Fruit fly (Drosophila melanogaster): ENCODE data around the gene CG12546.
"Not testable (repeated sequence)": the region's sequence is repeated elsewhere in the genome, so short reads cannot be mapped to it uniquely, and the experiment has no call there.

DNA sequence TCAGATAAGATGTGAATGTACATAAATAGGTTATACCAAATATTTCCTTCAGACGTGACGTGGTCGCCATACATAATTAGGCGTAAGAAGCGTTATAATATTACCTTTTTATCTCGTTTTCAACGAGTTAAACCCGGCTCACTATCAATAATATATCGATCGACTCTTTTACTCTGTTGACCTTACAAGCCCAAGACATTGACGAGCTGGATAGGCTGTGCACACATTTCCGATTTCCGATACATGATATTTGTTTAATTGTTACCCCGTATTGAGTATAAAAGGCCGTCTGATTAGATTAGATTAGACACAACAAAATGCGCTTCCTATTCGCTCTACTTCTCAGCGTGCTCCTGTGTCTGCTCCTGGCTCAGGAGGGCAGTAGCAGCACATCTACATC is 3.3 kb upstream of the CG12546 start, which contains the start of gene CG32453:
- TF ChIP-seq ovo, Clk, Crg-1 (GFP tag; optimal IDR thresholded peaks at IDR 0.05): not testable (repeated sequence)

All from whole organism, adult.